Fruit fly (Drosophila melanogaster) whole organism, embryonic: ENCODE measurements around the gene UbcE2M.
A peak's percentile ranks its signal among the peaks of the same experiment; 100 is the strongest.

Experiments used
- Ada2b ChIP-seq: fragments of 200-800 bp; sonication (Bioruptor generic); IDR thresholded peaks from 2 replicates; pipeline ENCODE4 v1.3.6; 2022; ENCODE audit warnings: missing biosample characterization, missing genetic modification characterization
- CG10274 ChIP-seq: fragments of 200-800 bp; sonication (Bioruptor generic); optimal IDR thresholded peaks from 3 replicates; lab custom pipeline; 2017; ENCODE audit warnings: missing biosample characterization, mild to moderate bottlenecking, missing genetic modification characterization
- CG10366 ChIP-seq: fragments of 200-800 bp; sonication (Bioruptor generic); IDR thresholded peaks from 2 replicates; pipeline ENCODE4 v1.3.6; 2022; ENCODE audit warnings: missing biosample characterization, missing genetic modification characterization
- CG10979 ChIP-seq: fragments of 200-800 bp; sonication (Bioruptor generic); optimal IDR thresholded peaks from 2 replicates; lab custom pipeline; 2018; ENCODE audit warnings: missing biosample characterization, mild to moderate bottlenecking, missing genetic modification characterization, moderate library complexity
- CG12391 ChIP-seq: fragments of 200-800 bp; sonication (Bioruptor generic); optimal IDR thresholded peaks from 3 replicates; lab custom pipeline; 2018; ENCODE audit warnings: missing biosample characterization, mild to moderate bottlenecking, missing genetic modification characterization, moderate library complexity
- CG13287 ChIP-seq: fragments of 200-800 bp; sonication (Bioruptor generic); IDR thresholded peaks from 2 replicates; pipeline ENCODE4 v1.3.6; 2022; ENCODE audit warnings: missing biosample characterization, missing genetic modification characterization; ENCODE audit not compliant: partially characterized antibody
- CG14014 ChIP-seq: fragments of 200-800 bp; sonication (Bioruptor generic); IDR thresholded peaks from 2 replicates; pipeline ENCODE4 v1.3.6; 2022; ENCODE audit warnings: missing biosample characterization, missing genetic modification characterization
- CG17328 ChIP-seq: fragments of 200-800 bp; sonication (Bioruptor generic); IDR thresholded peaks from 2 replicates; pipeline ENCODE4 v1.3.6; 2022; ENCODE audit warnings: missing biosample characterization, missing genetic modification characterization
- CG17385 ChIP-seq: fragments of 200-800 bp; sonication (Bioruptor generic); optimal IDR thresholded peaks from 3 replicates; lab custom pipeline; 2018; ENCODE audit warnings: missing biosample characterization, mild to moderate bottlenecking, missing genetic modification characterization
- CG18262 ChIP-seq: fragments of 200-800 bp; optimal IDR thresholded peaks from 3 replicates; lab custom pipeline; 2019; ENCODE audit warnings: missing biosample characterization, mild to moderate bottlenecking, missing genetic modification characterization, moderate library complexity
- CG2678 ChIP-seq: fragments of 200-800 bp; sonication (Bioruptor generic); optimal IDR thresholded peaks from 3 replicates; lab custom pipeline; 2019; ENCODE audit warnings: missing biosample characterization, mild to moderate bottlenecking, missing genetic modification characterization, moderate library complexity
- CG30403 ChIP-seq: fragments of 200-800 bp; sonication (Bioruptor generic); optimal IDR thresholded peaks from 3 replicates; lab custom pipeline; 2016; ENCODE audit warnings: missing biosample characterization, missing genetic modification characterization
- CG3281 ChIP-seq: fragments of 200-800 bp; sonication (Bioruptor generic); optimal IDR thresholded peaks from 3 replicates; lab custom pipeline; 2017; ENCODE audit warnings: missing biosample characterization, mild to moderate bottlenecking, missing genetic modification characterization
- CG4328 ChIP-seq: fragments of 200-800 bp; sonication (Bioruptor generic); optimal IDR thresholded peaks from 3 replicates; lab custom pipeline; 2017; ENCODE audit warnings: missing biosample characterization, missing genetic modification reagents, missing genetic modification characterization
- CG4730 ChIP-seq: fragments of 200-800 bp; sonication (Bioruptor generic); IDR thresholded peaks from 2 replicates; pipeline ENCODE4 v1.3.6; 2022; ENCODE audit warnings: missing biosample characterization, missing genetic modification characterization
- CG4854 ChIP-seq: fragments of 200-800 bp; sonication (Bioruptor generic); optimal IDR thresholded peaks from 2 replicates; lab custom pipeline; 2016; ENCODE audit warnings: missing biosample characterization, missing genetic modification characterization, inconsistent platforms
- CG6175 ChIP-seq: fragments of 200-800 bp; sonication (Bioruptor generic); IDR thresholded peaks from 3 replicates; pipeline ENCODE4 v1.3.6; 2022; ENCODE audit warnings: missing biosample characterization, missing genetic modification characterization
- CG6654 ChIP-seq: fragments of 200-800 bp; sonication (Bioruptor generic); optimal IDR thresholded peaks from 2 replicates; lab custom pipeline; 2017; ENCODE audit warnings: missing biosample characterization, mild to moderate bottlenecking, missing genetic modification characterization
- CG6813 ChIP-seq: fragments of 200-800 bp; sonication (Bioruptor generic); optimal IDR thresholded peaks from 2 replicates; lab custom pipeline; 2017; ENCODE audit warnings: missing biosample characterization, missing genetic modification characterization, mild to moderate bottlenecking, moderate library complexity, missing genetic modification reagents
- CG8281 ChIP-seq: fragments of 200-800 bp; sonication (Bioruptor generic); optimal IDR thresholded peaks from 2 replicates; lab custom pipeline; 2018; ENCODE audit warnings: missing biosample characterization, mild to moderate bottlenecking, missing genetic modification characterization, moderate library complexity
- CG8388 ChIP-seq: fragments of 200-800 bp; sonication (Bioruptor generic); optimal IDR thresholded peaks from 2 replicates; lab custom pipeline; 2019; ENCODE audit warnings: missing biosample characterization, mild to moderate bottlenecking, missing genetic modification characterization, moderate library complexity
- CG8924 ChIP-seq: fragments of 200-800 bp; optimal IDR thresholded peaks from 3 replicates; lab custom pipeline; 2019; ENCODE audit warnings: missing biosample characterization, mild to moderate bottlenecking, missing genetic modification characterization, moderate library complexity
- CG9817 ChIP-seq: fragments of 200-800 bp; sonication (Bioruptor generic); optimal IDR thresholded peaks from 2 replicates; lab custom pipeline; 2018; ENCODE audit warnings: missing biosample characterization, mild to moderate bottlenecking, missing genetic modification characterization, moderate library complexity
- CG9932 ChIP-seq: fragments of 200-800 bp; sonication (Bioruptor generic); IDR thresholded peaks from 2 replicates; pipeline ENCODE4 v1.3.6; 2022; ENCODE audit warnings: missing biosample characterization, missing genetic modification characterization
- Chrac-16 ChIP-seq: fragments of 200-800 bp; sonication (Bioruptor generic); optimal IDR thresholded peaks from 3 replicates; lab custom pipeline; 2016; ENCODE audit warnings: missing biosample characterization, missing genetic modification characterization
- Gug ChIP-seq: fragments of 200-800 bp; sonication (Bioruptor generic); IDR thresholded peaks from 4 replicates; pipeline ENCODE4 v1.3.6; 2022; ENCODE audit warnings: missing biosample characterization, missing genetic modification characterization
- Hmx ChIP-seq: fragments of 200-800 bp; sonication (Bioruptor generic); optimal IDR thresholded peaks from 2 replicates; lab custom pipeline; 2016; ENCODE audit warnings: missing biosample characterization, missing genetic modification characterization
- Hsf ChIP-seq: fragments of 200-800 bp; sonication (Bioruptor generic); optimal IDR thresholded peaks from 3 replicates; lab custom pipeline; 2016; ENCODE audit warnings: missing biosample characterization, missing genetic modification characterization
- Mad ChIP-seq: fragments of 200-800 bp; sonication (Bioruptor generic); optimal IDR thresholded peaks from 2 replicates; lab custom pipeline; 2016; ENCODE audit warnings: missing biosample characterization, missing genetic modification characterization
- Med ChIP-seq: fragments of 200-800 bp; sonication (Bioruptor generic); peaks from one replicate; lab custom pipeline; 2016; ENCODE audit warnings: missing biosample characterization, missing genetic modification characterization, mild to moderate bottlenecking, inconsistent platforms, moderate library complexity
- Nf-YB ChIP-seq: fragments of 200-800 bp; sonication (Bioruptor generic); optimal IDR thresholded peaks from 3 replicates; lab custom pipeline; 2019; ENCODE audit warnings: missing biosample characterization, mild to moderate bottlenecking, missing genetic modification characterization, moderate library complexity
- Pdp1 ChIP-seq, 2 experiments: fragments of 200-800 bp; sonication (Bioruptor generic); optimal IDR thresholded peaks; 3 replicates each; lab custom pipeline; 2016; ENCODE audit warnings: missing biosample characterization in 2 of 2, missing genetic modification characterization in 2 of 2, mild to moderate bottlenecking in 1 of 2, moderate library complexity in 1 of 2
- Rfx ChIP-seq: fragments of 200-800 bp; sonication (Bioruptor generic); IDR thresholded peaks from 2 replicates; pipeline ENCODE4 v1.3.6; 2022; ENCODE audit warnings: missing biosample characterization, missing genetic modification characterization
- Rx ChIP-seq: fragments of 200-800 bp; sonication (Bioruptor generic); IDR thresholded peaks from 2 replicates; pipeline ENCODE4 v1.3.6; 2022; ENCODE audit warnings: missing biosample characterization, missing genetic modification characterization
- ap ChIP-seq: fragments of 200-800 bp; sonication (Bioruptor generic); IDR thresholded peaks from 2 replicates; pipeline ENCODE4 v1.3.6; 2022; ENCODE audit warnings: missing biosample characterization, missing genetic modification characterization
- bab2 ChIP-seq: fragments of 200-800 bp; sonication (Bioruptor generic); optimal IDR thresholded peaks from 2 replicates; lab custom pipeline; 2016; ENCODE audit warnings: missing biosample characterization, missing genetic modification characterization
- cg ChIP-seq: fragments of 200-800 bp; sonication (Bioruptor generic); optimal IDR thresholded peaks from 3 replicates; lab custom pipeline; 2019; ENCODE audit warnings: missing biosample characterization, mild to moderate bottlenecking, missing genetic modification characterization, moderate library complexity
- dpn ChIP-seq, 2 experiments: fragments of 200-800 bp; sonication (Bioruptor generic); optimal IDR thresholded peaks; 3 replicates each; lab custom pipeline; 2016; ENCODE audit warnings: missing biosample characterization in 2 of 2, missing genetic modification characterization in 2 of 2
- ind ChIP-seq: fragments of 200-800 bp; sonication (Bioruptor generic); optimal IDR thresholded peaks from 3 replicates; lab custom pipeline; 2016; ENCODE audit warnings: missing biosample characterization, missing genetic modification characterization
- jing ChIP-seq: fragments of 200-800 bp; sonication (Bioruptor generic); optimal IDR thresholded peaks from 2 replicates; lab custom pipeline; 2018; ENCODE audit warnings: missing biosample characterization, mild to moderate bottlenecking, missing genetic modification characterization
- lmd ChIP-seq: fragments of 200-800 bp; sonication (Bioruptor generic); IDR thresholded peaks from 2 replicates; pipeline ENCODE4 v1.3.6; 2022; ENCODE audit warnings: missing biosample characterization, missing genetic modification characterization
- mam ChIP-seq: fragments of 200-800 bp; sonication (Bioruptor generic); optimal IDR thresholded peaks from 3 replicates; lab custom pipeline; 2016; ENCODE audit warnings: missing biosample characterization, missing genetic modification characterization
- mirr ChIP-seq: fragments of 200-800 bp; sonication (Bioruptor generic); optimal IDR thresholded peaks from 3 replicates; lab custom pipeline; 2018; ENCODE audit warnings: missing biosample characterization, mild to moderate bottlenecking, missing genetic modification characterization
- phol ChIP-seq: fragments of 200-800 bp; sonication (Bioruptor generic); optimal IDR thresholded peaks from 3 replicates; lab custom pipeline; 2018; ENCODE audit warnings: missing biosample characterization, mild to moderate bottlenecking, missing genetic modification characterization, moderate library complexity
- run ChIP-seq: fragments of 200-800 bp; sonication (Bioruptor generic); optimal IDR thresholded peaks from 3 replicates; lab custom pipeline; 2018; ENCODE audit warnings: missing biosample characterization, mild to moderate bottlenecking, missing genetic modification characterization
- so ChIP-seq: fragments of 200-800 bp; sonication (Bioruptor generic); IDR thresholded peaks from 3 replicates; pipeline ENCODE4 v1.3.6; 2022; ENCODE audit warnings: missing biosample characterization, missing genetic modification characterization
- tio ChIP-seq: fragments of 200-800 bp; sonication (Bioruptor generic); optimal IDR thresholded peaks from 2 replicates; lab custom pipeline; 2017; ENCODE audit warnings: missing biosample characterization, missing genetic modification characterization, inconsistent platforms
- tx ChIP-seq: fragments of 200-800 bp; sonication (Bioruptor generic); optimal IDR thresholded peaks from 2 replicates; lab custom pipeline; 2016; ENCODE audit warnings: missing biosample characterization, missing genetic modification characterization

Gene UbcE2M

DNA sequence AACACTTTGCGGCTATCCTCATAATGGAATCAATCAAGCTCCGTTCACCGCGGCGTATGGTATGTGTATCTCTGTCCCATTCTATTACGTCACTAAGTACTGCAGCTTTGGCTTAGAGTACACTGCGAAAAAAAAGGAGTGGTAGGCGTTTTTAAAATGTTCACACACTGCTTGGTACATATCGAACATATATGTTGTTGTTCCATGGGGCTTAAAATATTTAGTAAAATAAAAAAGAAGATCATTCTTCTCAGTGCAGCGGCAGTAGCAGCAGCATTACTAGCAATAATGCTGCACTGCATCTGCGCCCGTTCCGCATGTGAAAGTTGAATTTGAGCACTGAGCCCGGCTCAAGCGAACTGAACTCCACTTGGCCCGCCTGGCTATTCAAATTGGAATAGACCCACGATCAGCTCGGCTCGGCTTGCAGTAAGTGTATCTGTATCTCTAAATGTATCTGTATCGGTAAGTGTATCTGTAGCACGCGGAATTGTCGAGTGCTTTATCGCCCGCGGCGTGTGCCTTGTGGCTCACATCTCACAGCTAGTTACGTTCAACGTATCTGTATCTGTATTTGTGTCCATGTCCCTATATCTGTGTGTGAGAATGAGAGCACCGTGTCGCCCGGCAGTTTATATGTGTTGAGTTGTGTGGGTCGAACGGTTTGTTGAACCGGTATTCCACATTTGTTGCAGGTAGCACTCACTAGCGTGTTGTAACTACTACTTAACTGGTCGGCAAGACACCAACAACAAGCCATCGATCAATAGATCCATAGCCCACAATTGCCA, 44.4 kb downstream of the UbcE2M start (continued):
- TF ChIP-seq Hsf (GFP tag; lab: Kevin White, UChicago), result peak; percentile 44
- TF ChIP-seq tio (GFP tag; lab: Kevin White, UChicago), result peak; percentile 62
- TF ChIP-seq CG9817, result peak; percentile 20
- TF ChIP-seq CG8924 (tag; lab: Kevin White, UChicago), result peak; percentile 38
- TF ChIP-seq CG4730 (GFP tag; lab: Robert Waterston, UW), result 0 out of 2 replicates have a peak, but pooled peaks have one; percentile 18
- peak; percentile 59 for TF ChIP-seq lmd
- TF ChIP-seq CG14014 (GFP tag; lab: Robert Waterston, UW), result 0 out of 2 replicates have a peak, but pooled peaks have one; percentile 31
- TF ChIP-seq CG17385, result peak; percentile 66
- peak; percentile 3 for TF ChIP-seq CG4854 (GFP tag; lab: Kevin White, UChicago)
- TF ChIP-seq mam (GFP tag; lab: Kevin White, UChicago), result peak; percentile 18
- peak; percentile 50 for TF ChIP-seq Ada2b
- peak in 1 of 2 experiments; percentile 63 for TF ChIP-seq Pdp1 (GFP tag; optimal IDR thresholded peaks at IDR 0.05; lab: Kevin White, UChicago)
- TF ChIP-seq Hmx (GFP tag; lab: Kevin White, UChicago), result no peak
- no peak for TF ChIP-seq run (tag; lab: Kevin White, UChicago)
- peak; percentile 41 for TF ChIP-seq CG6813
- TF ChIP-seq mirr (GFP tag; lab: Kevin White, UChicago), result no peak
- peak; percentile 67 for TF ChIP-seq CG10366 (GFP tag; lab: Robert Waterston, UW)
- TF ChIP-seq CG18262, result peak; percentile 41
- peak; percentile 30; the same call in 1 of the 2 replicates for TF ChIP-seq CG9932
- peak; percentile 54 for TF ChIP-seq bab2 (GFP tag; lab: Kevin White, UChicago)
- TF ChIP-seq cg, result peak; percentile 72
- TF ChIP-seq CG8281 (tag; lab: Kevin White, UChicago), result peak; percentile 3
- TF ChIP-seq CG4328 (GFP tag; lab: Kevin White, UChicago), result peak; percentile 18
- TF ChIP-seq CG6654 (GFP tag; lab: Kevin White, UChicago), result peak; percentile 2
- TF ChIP-seq CG13287 (GFP tag; lab: Robert Waterston, UW), result no peak
- TF ChIP-seq CG12391, result peak; percentile 49
- TF ChIP-seq Med (GFP tag; lab: Kevin White, UChicago), result peak; percentile 84
- TF ChIP-seq Rx (GFP tag; lab: Robert Waterston, UW), result peak; percentile 58
- TF ChIP-seq CG6175 (GFP tag; lab: Robert Waterston, UW), result peak; percentile 53; the same call in 1 of the 3 replicates
- TF ChIP-seq CG10979 (tag; lab: Kevin White, UChicago), result peak; percentile 61
- TF ChIP-seq CG3281 (GFP tag; lab: Kevin White, UChicago), result peak; percentile 22
- TF ChIP-seq Nf-YB, result no peak
- 0 out of 4 replicates have a peak, but pooled peaks have one; percentile 10 for TF ChIP-seq Gug (GFP tag; lab: Robert Waterston, UW)
- TF ChIP-seq CG10274 (GFP tag; lab: Kevin White, UChicago), result peak; percentile 31
- peak; percentile 4 for TF ChIP-seq Chrac-16 (GFP tag; lab: Kevin White, UChicago)
- peak; percentile 65 for TF ChIP-seq jing (GFP tag; lab: Kevin White, UChicago)
- TF ChIP-seq CG2678 (tag; lab: Kevin White, UChicago), result peak; percentile 67
- TF ChIP-seq ap (GFP tag; lab: Robert Waterston, UW), result peak; percentile 49; the same call in 1 of the 2 replicates
- TF ChIP-seq dpn (GFP tag; optimal IDR thresholded peaks at IDR 0.05; lab: Kevin White, UChicago), result peak; percentile 36 to 51
- TF ChIP-seq CG30403 (GFP tag; lab: Kevin White, UChicago), result peak; percentile 46
- peak; percentile 32 for TF ChIP-seq CG8388 (GFP tag; lab: Kevin White, UChicago)
- TF ChIP-seq Rfx (GFP tag; lab: Robert Waterston, UW), result peak; percentile 22; the same call in 1 of the 2 replicates
- peak; percentile 42 for TF ChIP-seq Mad (GFP tag; lab: Kevin White, UChicago)
- peak; percentile 63 for TF ChIP-seq CG17328
- TF ChIP-seq phol (tag; lab: Kevin White, UChicago), result peak; percentile 69
- TF ChIP-seq ind, result peak; percentile 64
- peak; percentile 65; the same call in 1 of the 3 replicates for TF ChIP-seq so (GFP tag; lab: Robert Waterston, UW)
- TF ChIP-seq tx (GFP tag; lab: Kevin White, UChicago), result no peak
